Worm (Caenorhabditis elegans): Measurements from ENCODE around the gene exc-6.
"Not testable (repeated sequence)": the region's sequence is repeated elsewhere in the genome, so short reads cannot be mapped to it uniquely, and the experiment has no call there.

Gene exc-6

DNA sequence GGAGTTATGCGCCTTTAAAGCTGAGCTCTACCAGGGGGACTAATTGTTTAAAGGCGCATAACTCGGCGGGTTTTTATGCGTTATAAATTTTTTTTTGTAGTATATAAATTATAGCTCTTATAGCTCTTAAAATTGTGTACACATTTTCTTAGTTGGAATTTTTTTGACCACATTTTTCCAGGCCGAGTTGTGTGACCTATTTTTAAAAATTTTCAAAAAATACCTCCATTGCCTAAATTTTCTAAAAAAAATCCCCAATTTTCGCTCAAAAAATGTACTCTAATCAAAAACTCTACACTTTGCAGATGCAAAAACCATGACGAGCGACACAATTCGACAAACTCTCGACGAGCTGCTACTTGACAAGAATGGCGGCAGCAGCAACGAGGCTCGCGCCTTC lies at the start of gene exc-6:
Gene exc-6 (plus strand): TSS at position 301 of the 400 bp plus-strand sequence.
- TF ChIP-seq unc-62 (GFP tag; optimal IDR thresholded peaks at IDR 0.05) = no peak

DNA sequence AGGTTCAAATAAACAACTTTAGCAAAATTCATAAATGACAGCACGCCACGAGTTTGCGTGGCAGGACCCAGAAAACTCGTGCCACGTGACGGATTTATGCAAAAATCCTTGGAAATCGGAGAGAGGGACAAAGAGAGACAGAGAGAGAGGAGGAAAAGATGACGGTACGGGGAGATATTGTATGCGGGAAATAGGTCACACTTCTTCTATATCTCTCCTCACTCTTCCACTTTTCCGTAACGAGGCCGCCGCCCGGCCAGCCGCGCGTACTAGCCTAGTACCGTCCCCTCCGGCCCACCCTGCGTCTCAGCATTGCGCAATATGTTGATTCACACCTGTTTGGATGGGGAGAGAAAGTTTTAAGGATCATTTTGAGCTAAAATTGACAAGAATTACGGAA lies 48.9 kb upstream of the exc-6 start:
- TF ChIP-seq unc-62 (GFP tag; optimal IDR thresholded peaks at IDR 0.05) = no peak

DNA sequence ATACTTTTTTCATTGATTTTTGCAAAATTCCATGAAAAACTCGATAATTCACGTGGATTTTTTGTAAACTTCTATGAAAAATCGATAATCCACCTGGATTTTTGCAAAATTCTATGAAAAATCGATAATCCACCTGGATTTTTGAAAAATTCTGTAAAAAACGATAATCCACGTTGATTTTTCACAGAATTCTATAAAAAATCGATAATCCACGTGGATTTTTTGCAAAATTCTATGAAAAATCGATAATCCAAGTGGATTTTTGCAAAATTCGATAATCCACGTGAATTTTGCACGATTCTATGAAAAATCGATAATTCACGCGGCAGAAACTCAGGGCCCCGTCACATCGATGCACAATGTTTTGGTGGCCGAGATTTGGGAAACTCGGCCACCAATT lies 44.9 kb upstream of the exc-6 start:
- TF ChIP-seq unc-62 (GFP tag; optimal IDR thresholded peaks at IDR 0.05) = no peak

DNA sequence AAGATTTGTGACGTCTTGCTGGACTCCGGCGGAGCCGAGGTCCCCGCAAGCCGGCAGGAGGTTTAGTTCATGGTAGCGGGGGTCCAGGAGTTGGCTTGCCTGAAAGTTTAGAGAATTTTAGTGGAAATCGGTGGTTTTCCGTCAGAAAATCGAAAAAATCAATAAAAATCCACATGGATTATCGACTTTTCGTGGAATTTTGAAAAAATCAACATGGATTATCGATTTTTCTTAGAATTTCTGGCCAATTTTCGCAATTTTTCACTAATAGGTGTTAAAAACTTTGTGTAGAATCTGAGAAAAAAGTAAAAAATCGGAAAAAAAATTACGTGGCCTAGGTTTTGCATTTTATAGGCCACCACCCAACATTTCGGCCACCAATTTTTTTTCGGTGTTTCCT lies 44.1 kb upstream of the exc-6 start:
- no peak for TF ChIP-seq unc-62 (GFP tag; optimal IDR thresholded peaks at IDR 0.05)

DNA sequence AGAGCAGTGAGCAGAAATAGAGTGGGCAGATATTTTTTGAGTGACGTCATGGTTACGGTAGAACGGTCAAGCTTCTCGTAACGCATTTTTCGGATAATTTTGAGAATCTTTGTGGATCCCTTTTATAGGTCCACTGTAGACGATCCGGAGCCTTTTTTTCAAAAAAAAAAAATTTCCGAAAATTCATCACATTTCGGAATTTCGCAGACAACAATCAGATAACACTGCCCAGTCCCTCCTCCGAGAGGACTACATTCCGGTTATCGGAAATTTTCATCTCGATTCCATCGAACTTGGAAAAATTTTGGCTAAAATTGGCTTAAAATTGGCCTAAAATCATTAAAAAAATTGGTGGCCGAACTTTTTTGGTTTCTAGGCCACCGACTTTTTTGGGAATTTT lies 43.0 kb upstream of the exc-6 start, which contains the start of gene BE0003N10.6:
Gene BE0003N10.6 (minus strand): TSS at position 101 of the 400 bp plus-strand sequence.
- no peak for TF ChIP-seq unc-62 (GFP tag; optimal IDR thresholded peaks at IDR 0.05)

DNA sequence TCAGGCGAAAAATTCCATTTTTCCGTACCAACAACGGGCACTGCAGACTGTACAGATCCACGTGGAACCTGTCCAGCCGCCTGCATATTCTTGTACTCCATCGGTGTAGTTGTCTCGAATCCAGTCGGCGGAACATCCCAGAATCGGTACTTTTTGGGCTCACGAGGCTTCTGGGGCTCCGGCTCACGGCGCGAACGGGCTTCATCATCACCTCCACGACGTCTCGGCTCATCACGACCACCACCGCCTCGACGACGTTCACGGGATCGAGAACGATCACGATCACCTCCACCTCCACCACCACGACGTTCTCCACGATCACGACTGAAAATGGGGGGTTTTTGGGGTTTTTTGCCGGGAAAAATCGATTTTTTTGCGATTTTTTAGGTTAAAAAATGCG lies 28.9 kb upstream of the exc-6 start:
- TF ChIP-seq unc-62 (GFP tag; optimal IDR thresholded peaks at IDR 0.05) = no peak

DNA sequence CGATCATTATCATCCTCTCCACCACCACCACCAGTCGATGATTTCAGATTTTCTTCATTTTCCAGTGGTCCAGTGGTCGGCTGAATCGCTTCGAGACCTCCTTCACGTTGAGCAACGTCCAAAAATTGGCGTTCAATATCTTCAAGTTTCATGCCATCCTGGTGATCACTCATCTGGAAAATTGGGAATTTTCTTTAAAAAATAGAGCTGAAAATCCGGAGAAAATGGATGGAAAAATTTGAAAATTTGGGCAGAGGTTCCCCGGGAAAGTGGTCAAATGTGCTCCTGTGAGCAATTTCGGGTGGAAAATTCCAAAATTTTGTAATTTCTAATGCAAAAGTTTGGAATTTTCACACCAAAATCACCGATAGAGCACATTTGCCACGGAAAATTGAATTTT lies 26.6 kb upstream of the exc-6 start, which contains the start of gene uaf-1:
Gene uaf-1 (minus strand): TSS at position 173 of the 400 bp plus-strand sequence.
- not testable (repeated sequence) for TF ChIP-seq unc-62 (GFP tag; optimal IDR thresholded peaks at IDR 0.05)

DNA sequence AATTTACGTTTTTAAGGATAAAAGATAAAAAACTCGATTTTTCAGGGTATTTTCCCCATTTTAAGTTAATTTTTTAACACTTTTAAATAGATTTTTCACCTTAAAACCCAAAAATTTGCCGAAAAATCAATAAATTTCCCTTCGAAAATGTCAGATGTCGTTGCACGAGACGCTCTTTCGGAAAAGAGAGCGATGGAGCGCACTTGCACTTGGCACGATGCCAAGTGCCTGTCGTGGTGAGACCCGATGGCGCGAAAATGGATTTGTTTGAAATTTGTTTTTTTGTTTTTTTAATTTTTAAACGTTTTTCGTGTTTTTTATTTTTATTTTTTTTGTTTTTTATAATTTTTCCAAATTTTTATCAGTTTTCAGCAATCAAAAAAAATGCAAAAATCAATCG lies 22.5 kb upstream of the exc-6 start, which contains the start of the genes rab-18 and kbp-4:
Gene rab-18 (minus strand): TSS at position 240 of the 400 bp plus-strand sequence.
Gene kbp-4 (plus strand): TSS at position 366 of the 400 bp plus-strand sequence.
- no peak for TF ChIP-seq unc-62 (GFP tag; optimal IDR thresholded peaks at IDR 0.05)

DNA sequence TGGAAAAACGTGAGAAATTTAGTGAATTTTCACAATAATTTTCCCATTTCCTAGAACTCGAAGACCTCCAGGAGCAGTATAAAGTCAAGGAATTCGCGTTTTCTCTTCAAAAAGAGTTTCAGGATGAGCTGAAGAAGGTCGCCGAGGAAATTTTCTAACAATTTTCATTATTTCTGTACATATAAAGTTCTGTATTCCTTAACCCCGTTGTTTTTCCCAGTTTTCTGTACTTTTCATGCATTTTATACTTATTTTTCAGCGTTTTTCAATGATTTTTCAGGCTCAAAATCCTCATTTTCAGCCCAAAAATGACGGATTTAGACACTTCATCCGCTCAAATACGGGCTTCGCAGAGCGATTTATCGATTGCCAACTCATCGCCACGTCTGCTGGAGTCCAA lies 21.9 kb upstream of the exc-6 start, which contains the start of gene par-2:
Gene par-2 (plus strand): TSS at position 301 of the 400 bp plus-strand sequence.
- no peak for TF ChIP-seq unc-62 (GFP tag; optimal IDR thresholded peaks at IDR 0.05)

DNA sequence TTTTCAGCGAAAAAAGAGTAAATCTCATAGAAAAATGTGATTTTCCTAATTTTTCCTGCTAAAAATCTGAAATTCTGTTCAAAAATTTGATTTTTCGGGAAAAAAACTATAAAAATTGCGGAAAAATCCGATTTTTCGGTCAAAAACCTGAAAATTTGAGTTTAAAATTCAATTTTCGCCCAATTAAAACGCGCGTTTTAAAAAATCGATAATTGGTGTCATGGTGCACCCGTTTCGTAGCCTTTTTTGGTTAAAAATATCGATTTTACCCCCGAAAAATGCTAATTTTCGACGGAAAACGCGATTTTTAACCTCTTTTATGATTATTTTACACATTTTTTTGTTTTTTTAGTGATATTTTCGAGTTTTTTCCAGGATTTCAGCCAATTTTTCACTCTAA lies 18.0 kb upstream of the exc-6 start:
- no peak for TF ChIP-seq unc-62 (GFP tag; optimal IDR thresholded peaks at IDR 0.05)

DNA sequence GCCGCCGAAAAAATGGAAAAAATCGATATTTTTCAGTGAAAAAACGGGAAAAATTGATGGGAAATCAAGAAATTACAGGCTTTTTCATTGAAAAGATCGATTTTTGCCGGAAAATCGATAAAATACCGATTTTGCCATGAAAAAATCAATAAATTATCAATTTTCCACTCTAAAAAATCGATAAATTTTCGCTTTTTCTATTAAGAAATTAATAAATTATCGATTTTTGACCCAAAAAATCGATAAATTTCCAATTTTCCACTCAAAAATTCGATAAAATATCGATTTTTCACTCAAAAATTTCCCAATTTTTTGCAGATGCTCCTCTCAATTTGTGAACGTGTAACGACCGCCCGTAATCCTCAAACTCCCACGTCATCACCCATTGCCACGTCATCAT lies 8.6 kb upstream of the exc-6 start:
- no peak for TF ChIP-seq unc-62 (GFP tag; optimal IDR thresholded peaks at IDR 0.05)

DNA sequence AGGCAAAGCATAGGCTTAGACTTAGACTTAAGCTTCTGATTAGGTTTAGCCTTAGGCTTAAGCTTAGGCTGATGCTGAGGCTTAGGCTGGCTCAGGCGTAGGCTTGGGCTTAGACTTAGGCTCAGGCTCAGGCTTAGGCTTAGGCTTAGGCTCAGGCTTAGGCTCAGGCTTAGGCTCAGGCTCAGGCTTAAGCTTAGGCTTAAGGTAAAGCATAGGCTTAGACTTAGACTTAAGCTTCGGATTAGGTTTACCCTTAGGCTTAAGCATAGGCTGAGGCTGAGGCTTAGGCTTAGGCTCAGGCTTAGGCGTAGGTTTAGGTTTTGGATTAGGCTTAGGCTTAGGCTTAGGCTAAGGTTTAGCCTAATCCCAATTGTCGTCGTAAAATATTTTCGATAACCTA lies 3.5 kb upstream of the exc-6 start:
- no peak for TF ChIP-seq unc-62 (GFP tag; optimal IDR thresholded peaks at IDR 0.05)

DNA sequence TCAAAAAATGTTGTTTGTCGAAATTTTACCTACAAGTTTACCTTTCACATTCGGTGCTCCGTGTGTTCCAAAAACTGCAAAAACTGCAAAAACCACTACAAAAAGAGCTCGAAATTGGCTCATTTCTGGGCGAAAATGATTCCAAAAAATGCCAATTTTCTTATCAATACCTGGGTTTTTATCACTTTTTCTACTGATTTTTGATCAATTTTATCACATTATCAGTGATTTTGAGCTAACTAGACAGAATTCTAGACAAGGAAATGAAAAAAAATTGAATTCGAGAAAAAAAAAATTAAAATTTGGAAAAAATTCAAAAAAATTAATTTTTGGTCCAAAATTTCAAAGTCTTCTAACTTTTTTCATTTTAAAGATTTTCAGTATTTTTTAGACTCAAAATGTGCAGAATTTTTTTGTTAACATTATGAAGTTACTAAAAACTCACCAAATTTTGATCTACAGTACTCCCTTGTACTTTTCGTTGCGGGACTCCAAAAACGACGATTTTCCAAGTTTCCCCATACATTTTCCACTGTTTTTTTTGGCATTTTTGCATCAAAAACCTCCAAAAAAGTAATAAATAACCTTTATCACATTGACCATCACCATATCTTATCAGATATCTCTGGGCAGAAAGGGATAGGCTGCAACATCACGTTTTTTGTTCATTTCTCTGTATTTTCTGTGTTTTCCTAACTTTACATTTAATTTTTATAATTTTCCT lies 12.9 kb downstream of the exc-6 start, which contains the start of the genes F58B6.1 and acsd-1:
Gene F58B6.1 (minus strand): TSS at position 133 of the 724 bp plus-strand sequence.
Gene acsd-1 (plus strand): TSS at position 674 of the 724 bp plus-strand sequence.
- no peak for TF ChIP-seq unc-62 (GFP tag; optimal IDR thresholded peaks at IDR 0.05)

DNA sequence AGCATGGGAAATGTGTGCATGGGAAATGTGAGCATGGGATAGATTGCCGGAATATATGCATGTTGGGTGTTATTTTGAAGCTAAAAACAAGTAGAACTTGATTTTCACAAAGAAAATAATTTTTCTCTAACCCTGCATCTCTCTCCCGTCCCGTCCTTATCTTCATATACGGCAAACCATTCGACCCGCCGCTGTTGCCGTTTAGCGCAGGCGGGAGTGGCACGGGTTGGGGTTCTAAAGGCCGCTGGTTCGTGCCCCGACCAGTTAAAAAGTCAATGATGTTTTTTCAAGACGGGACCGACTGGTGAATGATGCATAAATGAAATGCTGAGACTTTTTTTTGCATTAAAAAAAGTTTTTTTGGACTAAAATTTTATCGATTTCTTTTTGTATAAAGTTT lies 19.2 kb downstream of the exc-6 start:
- no peak for TF ChIP-seq unc-62 (GFP tag; optimal IDR thresholded peaks at IDR 0.05)

DNA sequence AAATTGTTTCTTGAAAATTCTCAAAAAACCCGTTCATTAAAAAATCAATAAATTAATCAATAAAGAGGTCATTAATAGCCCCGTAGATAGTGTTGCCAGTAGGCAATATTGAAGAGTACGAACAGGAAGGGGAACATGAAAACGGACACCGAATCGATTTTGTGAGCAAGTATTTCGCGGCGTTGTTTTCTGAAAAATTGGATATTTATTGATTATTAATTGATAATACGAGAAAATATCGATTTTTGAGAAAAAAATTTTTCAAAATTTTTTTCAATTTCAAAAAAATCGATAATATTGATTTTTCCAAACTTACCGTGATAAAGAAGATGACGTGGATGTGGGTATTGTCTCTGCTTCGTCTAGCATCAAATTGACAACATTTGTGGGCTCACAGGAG lies 22.5 kb downstream of the exc-6 start:
- TF ChIP-seq unc-62 (GFP tag; optimal IDR thresholded peaks at IDR 0.05) = no peak

DNA sequence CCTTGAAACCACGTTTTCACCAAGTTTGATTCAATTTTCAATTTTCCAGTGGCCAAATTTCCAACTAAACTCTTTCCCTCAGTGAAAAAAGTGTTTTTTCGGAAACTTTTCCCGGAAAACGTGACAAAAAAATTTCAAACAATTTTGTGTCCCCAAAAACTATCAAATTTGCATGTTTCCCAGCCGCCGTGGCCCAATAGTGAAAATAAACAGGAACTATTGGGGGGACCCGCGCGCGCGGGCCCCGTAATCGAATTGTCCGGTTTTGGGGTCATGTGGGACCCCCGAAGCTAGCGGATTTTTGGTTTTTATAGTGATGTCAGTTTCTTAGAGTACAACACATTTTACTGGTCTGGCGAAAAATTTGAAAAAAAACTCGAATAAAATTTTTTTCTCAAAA lies 28.5 kb downstream of the exc-6 start:
- no peak for TF ChIP-seq unc-62 (GFP tag; optimal IDR thresholded peaks at IDR 0.05)

DNA sequence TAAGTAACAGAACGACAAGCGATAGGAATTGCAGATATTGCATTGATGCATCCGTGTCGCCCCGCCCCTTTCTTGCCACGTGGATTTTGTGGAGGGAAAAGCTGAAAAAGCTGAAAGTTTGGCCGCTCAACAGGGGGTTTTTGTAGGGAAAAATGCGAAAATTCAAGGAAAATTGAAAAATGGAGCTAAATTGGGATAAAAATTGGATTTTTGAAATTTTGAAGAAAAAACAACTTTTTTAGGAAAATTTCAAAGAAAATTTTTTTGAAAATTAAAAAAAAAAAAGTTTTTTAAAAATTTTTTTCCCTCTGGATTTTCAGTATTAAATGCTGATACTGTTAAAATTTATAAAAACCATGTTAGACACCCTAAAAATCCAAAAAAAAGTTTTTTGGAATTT lies 32.9 kb downstream of the exc-6 start, which contains the start of gene lgc-46:
Gene lgc-46 (minus strand): TSS at position 101 of the 400 bp plus-strand sequence.
- no peak for TF ChIP-seq unc-62 (GFP tag; optimal IDR thresholded peaks at IDR 0.05)

Measured in whole organism, dauer.